Fruit fly (Drosophila melanogaster): ENCODE data around the gene Blos3.

dm6 chr3L:18822049-18822448 lies 48.0 kb upstream of the Blos3 start:
- TF ChIP-seq kay (GFP tag; ENCODE audit: borderline replicate concordance) = peak; percentile 91
- TF ChIP-seq pad (GFP tag; optimal IDR thresholded peaks at IDR 0.05) = no peak
- no peak for TF ChIP-seq CG5204 (GFP tag; optimal IDR thresholded peaks at IDR 0.05)
- TF ChIP-seq Clk (GFP tag; optimal IDR thresholded peaks at IDR 0.05) = no peak
- TF ChIP-seq CG12768 (GFP tag; optimal IDR thresholded peaks at IDR 0.05) = no peak
- TF ChIP-seq Hr96 (GFP tag; optimal IDR thresholded peaks at IDR 0.05) = no peak
- no peak for TF ChIP-seq cnc (optimal IDR thresholded peaks at IDR 0.05)

All from whole organism, adult.